Worm (Caenorhabditis elegans) whole organism, L3 larva: ENCODE results near the gene mtrr-1.
A peak's percentile ranks its signal among the peaks of the same experiment; 100 is the strongest.

Experiments used
- R02D3.7 ChIP-seq: fragments of 150-350 bp; optimal IDR thresholded peaks from 2 replicates; lab custom pipeline; 2014; ENCODE audit warnings: missing biosample characterization, missing genetic modification characterization
- aly-2 ChIP-seq: fragments of 150-350 bp; optimal IDR thresholded peaks from 2 replicates; lab custom pipeline; 2014; ENCODE audit warnings: missing biosample characterization, missing genetic modification characterization
- ama-1 ChIP-seq: fragments of 150-350 bp; optimal IDR thresholded peaks from 2 replicates; lab custom pipeline; 2018
- ceh-16 ChIP-seq: sonication (generic microtip); optimal IDR thresholded peaks from 2 replicates; lab custom pipeline; 2017; ENCODE audit warnings: missing biosample characterization, missing genetic modification characterization
- ceh-28 ChIP-seq: fragments of 150-350 bp; optimal IDR thresholded peaks from 2 replicates; lab custom pipeline; 2014; ENCODE audit warnings: missing biosample characterization, missing genetic modification reagents, missing genetic modification characterization
- ceh-82 ChIP-seq: fragments of 150-350 bp; optimal IDR thresholded peaks from 2 replicates; lab custom pipeline; 2014; ENCODE audit warnings: missing biosample characterization, missing genetic modification characterization
- ceh-9 ChIP-seq: sonication (generic microtip); optimal IDR thresholded peaks from 2 replicates; lab custom pipeline; 2018; ENCODE audit warnings: missing biosample characterization, missing genetic modification characterization
- egl-5 ChIP-seq: fragments of 150-350 bp; optimal IDR thresholded peaks from 2 replicates; lab custom pipeline; 2017; ENCODE audit warnings: missing biosample characterization, missing genetic modification reagents, missing genetic modification characterization, inconsistent platforms
- elt-1 ChIP-seq: fragments of 150-350 bp; optimal IDR thresholded peaks from 2 replicates; lab custom pipeline; 2014; ENCODE audit warnings: missing biosample characterization, missing genetic modification characterization
- fkh-10 ChIP-seq: sonication (generic microtip); optimal IDR thresholded peaks from 2 replicates; lab custom pipeline; 2017; ENCODE audit warnings: missing biosample characterization, missing genetic modification reagents, missing genetic modification characterization
- fkh-2 ChIP-seq: fragments of 150-350 bp; optimal IDR thresholded peaks from 2 replicates; lab custom pipeline; 2014; ENCODE audit warnings: missing biosample characterization, missing genetic modification reagents, missing genetic modification characterization
- fos-1 ChIP-seq: fragments of 150-350 bp; optimal IDR thresholded peaks from 2 replicates; lab custom pipeline; 2014; ENCODE audit warnings: missing biosample characterization, missing genetic modification characterization
- hmg-11 ChIP-seq: sonication (generic microtip); optimal IDR thresholded peaks from 2 replicates; lab custom pipeline; 2016; ENCODE audit warnings: missing genetic modification characterization, missing compliant biosample characterization
- jun-1 ChIP-seq: fragments of 150-350 bp; optimal IDR thresholded peaks from 2 replicates; lab custom pipeline; 2014; ENCODE audit warnings: missing biosample characterization, missing genetic modification reagents, missing genetic modification characterization
- lin-15B ChIP-seq: fragments of 150-350 bp; optimal IDR thresholded peaks from 2 replicates; lab custom pipeline; 2014; ENCODE audit warnings: missing biosample characterization, missing genetic modification characterization
- lin-39 ChIP-seq: fragments of 150-350 bp; optimal IDR thresholded peaks from 2 replicates; lab custom pipeline; 2018; ENCODE audit warnings: missing biosample characterization, missing genetic modification reagents, missing genetic modification characterization
- lsy-12 ChIP-seq: sonication (generic microtip); optimal IDR thresholded peaks from 2 replicates; lab custom pipeline; 2016; ENCODE audit warnings: mild to moderate bottlenecking, missing genetic modification characterization, missing compliant biosample characterization
- mdl-1 ChIP-seq: fragments of 150-350 bp; optimal IDR thresholded peaks from 2 replicates; lab custom pipeline; 2014; ENCODE audit warnings: missing biosample characterization, missing genetic modification characterization
- mml-1 ChIP-seq: fragments of 150-350 bp; sonication (generic microtip); optimal IDR thresholded peaks from 3 replicates; lab custom pipeline; 2014; ENCODE audit warnings: missing biosample characterization, missing genetic modification characterization
- nfya-1 ChIP-seq: sonication (generic microtip); optimal IDR thresholded peaks from 2 replicates; lab custom pipeline; 2017; ENCODE audit warnings: missing genetic modification characterization, mild to moderate bottlenecking, missing compliant biosample characterization, antibody characterized with exemption, moderate library complexity; ENCODE audit not compliant: insufficient read depth
- nhr-11 ChIP-seq: fragments of 150-350 bp; optimal IDR thresholded peaks from 2 replicates; lab custom pipeline; 2014; ENCODE audit warnings: missing biosample characterization, missing genetic modification characterization
- nhr-12 ChIP-seq: fragments of 150-350 bp; optimal IDR thresholded peaks from 2 replicates; lab custom pipeline; 2014; ENCODE audit warnings: missing biosample characterization, missing genetic modification characterization
- nhr-23 ChIP-seq: fragments of 150-350 bp; optimal IDR thresholded peaks from 2 replicates; lab custom pipeline; 2014; ENCODE audit warnings: missing biosample characterization, missing genetic modification reagents, missing genetic modification characterization
- nhr-237 ChIP-seq: fragments of 150-350 bp; optimal IDR thresholded peaks from 2 replicates; lab custom pipeline; 2014; ENCODE audit warnings: missing biosample characterization, missing genetic modification characterization
- nhr-25 ChIP-seq: sonication (generic microtip); optimal IDR thresholded peaks from 2 replicates; lab custom pipeline; 2017; ENCODE audit warnings: missing biosample characterization, missing genetic modification characterization
- nhr-28 ChIP-seq: fragments of 150-350 bp; optimal IDR thresholded peaks from 2 replicates; lab custom pipeline; 2014; ENCODE audit warnings: missing biosample characterization, missing genetic modification characterization
- nhr-43 ChIP-seq: sonication (generic microtip); optimal IDR thresholded peaks from 2 replicates; lab custom pipeline; 2016; ENCODE audit warnings: mild to moderate bottlenecking, missing genetic modification characterization, missing compliant biosample characterization; ENCODE audit not compliant: poor library complexity, severe bottlenecking
- nhr-67 ChIP-seq: fragments of 150-350 bp; optimal IDR thresholded peaks from 2 replicates; lab custom pipeline; 2014; ENCODE audit warnings: missing biosample characterization, missing genetic modification characterization
- nhr-76 ChIP-seq: fragments of 150-350 bp; sonication (generic microtip); optimal IDR thresholded peaks from 5 replicates; lab custom pipeline; 2014; ENCODE audit warnings: missing biosample characterization, missing genetic modification characterization
- pqm-1 ChIP-seq: fragments of 150-350 bp; optimal IDR thresholded peaks from 2 replicates; lab custom pipeline; 2017; ENCODE audit warnings: missing biosample characterization, missing genetic modification characterization, inconsistent platforms
- sea-2 ChIP-seq: fragments of 150-350 bp; sonication (generic microtip); optimal IDR thresholded peaks from 4 replicates; lab custom pipeline; 2014; ENCODE audit warnings: missing biosample characterization, missing genetic modification reagents, missing genetic modification characterization
- skn-1 ChIP-seq: fragments of 150-350 bp; optimal IDR thresholded peaks from 2 replicates; lab custom pipeline; 2014; ENCODE audit warnings: missing biosample characterization, missing genetic modification characterization
- snpc-4 ChIP-seq: fragments of 150-350 bp; optimal IDR thresholded peaks from 2 replicates; lab custom pipeline; 2014; ENCODE audit warnings: missing biosample characterization, missing genetic modification characterization
- unc-39 ChIP-seq: sonication (generic microtip); optimal IDR thresholded peaks from 4 replicates; lab custom pipeline; 2017; ENCODE audit warnings: missing biosample characterization, missing genetic modification characterization
- unc-62 ChIP-seq: fragments of 150-350 bp; sonication (generic microtip); optimal IDR thresholded peaks from 4 replicates; lab custom pipeline; 2014; ENCODE audit warnings: missing biosample characterization, missing genetic modification reagents, missing genetic modification characterization
- zag-1 ChIP-seq: fragments of 150-350 bp; optimal IDR thresholded peaks from 2 replicates; lab custom pipeline; 2014; ENCODE audit warnings: missing biosample characterization, missing genetic modification characterization
- ztf-11 ChIP-seq: fragments of 150-350 bp; optimal IDR thresholded peaks from 2 replicates; lab custom pipeline; 2014; ENCODE audit warnings: missing biosample characterization, missing genetic modification characterization
- ztf-4 ChIP-seq: fragments of 150-350 bp; optimal IDR thresholded peaks from 2 replicates; lab custom pipeline; 2014; ENCODE audit warnings: missing biosample characterization, missing genetic modification characterization

mtrr-1 gene

ce11 chrII:9306835-9307234 lies 21.1 kb downstream of the mtrr-1 start:
- TF ChIP-seq ceh-82 (tag; lab: Kevin White, UChicago) (no peak), zag-1 (tag; lab: Kevin White, UChicago) (no peak), lin-39 (tag; lab: Kevin White, UChicago) (peak; percentile 94), lin-15B (tag; lab: Kevin White, UChicago) (no peak), unc-62 (peak; percentile 67), aly-2 (tag; lab: Kevin White, UChicago) (no peak), ztf-11 (no peak), nfya-1 (tag; lab: Kevin White, UChicago) (peak; percentile 79)

DNA sequence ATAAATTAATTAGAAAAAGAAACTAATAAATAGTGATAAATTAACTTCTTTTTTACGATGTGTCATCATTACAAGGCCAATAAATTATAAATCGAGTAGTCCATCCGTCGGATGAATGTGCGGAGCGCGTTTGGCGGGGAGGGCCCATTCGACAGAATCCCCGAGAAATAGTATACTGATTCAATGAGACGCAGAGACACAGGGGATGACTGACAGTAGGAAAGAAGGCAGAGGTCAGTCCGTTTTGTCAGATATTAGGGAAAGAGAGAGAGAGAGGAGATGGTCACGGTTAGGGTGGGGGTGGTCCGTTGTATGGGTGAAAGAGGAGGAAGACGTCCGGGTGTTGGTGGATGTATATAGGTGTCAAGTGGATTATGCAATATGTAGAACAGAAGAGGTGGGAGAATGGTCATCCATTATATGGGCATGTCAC lies 22.9 kb downstream of the mtrr-1 start:
- TF ChIP-seq fkh-10 (no peak), egl-5 (tag; lab: Kevin White, UChicago) (peak; percentile 34), nfya-1 (tag; lab: Kevin White, UChicago) (peak; percentile 2)

- TF ChIP-seq zag-1 (tag; lab: Kevin White, UChicago) (no peak), snpc-4 (no peak), nhr-23 (tag; lab: Kevin White, UChicago) (no peak), nhr-12 (tag; lab: Kevin White, UChicago) (no peak), nfya-1 (tag; lab: Kevin White, UChicago) (no peak), ztf-4 (no peak), ceh-28 (no peak), egl-5 (tag; lab: Kevin White, UChicago) (no peak), hmg-11 (no peak), fkh-2 (no peak), aly-2 (tag; lab: Kevin White, UChicago) (no peak)
- TF ChIP-seq, all 47 proteins: peak for 0
Observed at ce11 chrII:9310204-9310603, 24.4 kb downstream of the mtrr-1 start, which contains the start of gene cam-1. Gene cam-1, minus strand, starts transcription at chrII:9310304.

DNA sequence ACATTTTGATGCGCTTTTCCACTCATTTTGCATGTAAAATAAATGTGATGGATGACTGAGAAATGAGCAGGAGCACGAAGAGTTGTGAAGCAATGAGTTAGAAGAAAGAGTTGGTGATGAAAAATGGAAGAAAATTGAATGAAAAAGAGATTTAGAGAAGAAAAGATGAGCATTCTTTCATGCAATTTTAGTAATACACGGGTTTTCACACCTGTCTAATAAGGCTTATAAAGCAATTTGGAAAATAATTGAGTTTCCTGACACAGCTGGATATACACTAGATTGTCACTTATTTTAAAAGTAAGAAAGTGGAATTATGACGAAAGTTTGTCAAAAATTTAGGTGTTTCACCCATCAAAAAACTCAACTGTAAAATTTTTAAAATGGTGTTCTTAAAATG lies 25.0 kb downstream of the mtrr-1 start:
- TF ChIP-seq ceh-16 (tag; lab: Kevin White, UChicago) (no peak), nfya-1 (tag; lab: Kevin White, UChicago) (no peak), zag-1 (tag; lab: Kevin White, UChicago) (no peak), fos-1 (tag; lab: Kevin White, UChicago) (no peak), ama-1 (lab: Kevin White, UChicago) (no peak), nhr-23 (tag; lab: Kevin White, UChicago) (no peak), elt-1 (no peak), nhr-237 (tag; lab: Kevin White, UChicago) (no peak), nhr-76 (tag; lab: Kevin White, UChicago) (no peak), nhr-12 (tag; lab: Kevin White, UChicago) (no peak), nhr-25 (tag; lab: Kevin White, UChicago) (no peak), ceh-9 (tag; lab: Kevin White, UChicago) (no peak), mdl-1 (tag; lab: Kevin White, UChicago) (no peak), skn-1 (tag; lab: Kevin White, UChicago) (no peak), lsy-12 (tag; lab: Kevin White, UChicago) (no peak), nhr-43 (no peak), nhr-11 (no peak)
- TF ChIP-seq, all 47 proteins: peak for 0

ce11 chrII:9311702-9312101 lies 25.9 kb downstream of the mtrr-1 start:
- TF ChIP-seq ceh-28 (no peak), nfya-1 (tag; lab: Kevin White, UChicago) (peak; percentile 9), fkh-10 (peak; percentile 96), sea-2 (GFP tag; lab: Kevin White, UChicago) (peak; percentile 2), hmg-11 (no peak)

DNA sequence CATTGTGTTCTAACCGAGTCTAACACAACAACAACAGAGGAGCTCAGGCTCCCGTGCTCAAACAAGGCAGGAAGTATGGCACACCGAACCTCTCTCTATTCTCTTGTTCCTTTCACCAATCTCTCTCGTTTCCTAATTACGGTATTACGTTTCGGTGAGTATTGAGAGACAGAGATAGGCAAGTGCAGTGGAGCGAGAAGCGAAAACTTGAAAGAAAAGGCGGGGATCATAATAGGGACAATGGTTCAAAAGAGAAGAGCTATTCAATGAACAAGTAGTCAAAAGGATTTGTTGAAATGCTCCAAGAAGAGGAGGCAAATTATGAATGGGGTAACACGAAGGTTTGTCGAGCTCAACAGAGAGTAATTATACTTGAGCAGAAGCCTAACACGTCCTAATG lies 27.6 kb downstream of the mtrr-1 start:
- TF ChIP-seq mdl-1 (tag; lab: Kevin White, UChicago): no peak
- no peak for TF ChIP-seq ceh-9 (tag; lab: Kevin White, UChicago)
- TF ChIP-seq skn-1 (tag; lab: Kevin White, UChicago): no peak
- TF ChIP-seq lin-15B (tag; lab: Kevin White, UChicago): no peak
- no peak for TF ChIP-seq nhr-23 (tag; lab: Kevin White, UChicago)
- TF ChIP-seq jun-1: no peak
- TF ChIP-seq pqm-1 (tag; lab: Kevin White, UChicago): no peak
- no peak for TF ChIP-seq mml-1 (tag; lab: Kevin White, UChicago)
- no peak for TF ChIP-seq R02D3.7 (tag; lab: Kevin White, UChicago)
- TF ChIP-seq ztf-4: no peak
- no peak for TF ChIP-seq nhr-28 (tag; lab: Kevin White, UChicago)
- TF ChIP-seq fos-1 (tag; lab: Kevin White, UChicago): no peak
- no peak for TF ChIP-seq unc-39 (tag; lab: Kevin White, UChicago)
- no peak for TF ChIP-seq nhr-67 (tag; lab: Kevin White, UChicago)
- no peak for TF ChIP-seq ceh-82 (tag; lab: Kevin White, UChicago)
- no peak for TF ChIP-seq elt-1
- no peak for TF ChIP-seq ama-1 (lab: Kevin White, UChicago)
- no peak for TF ChIP-seq zag-1 (tag; lab: Kevin White, UChicago)
- no peak for TF ChIP-seq sea-2 (GFP tag; lab: Kevin White, UChicago)
